Worm (Caenorhabditis elegans) whole organism, L3 larva: ENCODE data around the gene C01G6.2.

Experiments
- R02D3.7 ChIP-seq: fragments of 150-350 bp; optimal IDR thresholded peaks from 2 replicates; lab custom pipeline; 2014; ENCODE audit warnings: missing biosample characterization, missing genetic modification characterization
- ZK546.5 ChIP-seq: sonication (generic microtip); optimal IDR thresholded peaks from 2 replicates; lab custom pipeline; 2017; ENCODE audit warnings: missing biosample characterization, missing genetic modification characterization
- aly-2 ChIP-seq: fragments of 150-350 bp; optimal IDR thresholded peaks from 2 replicates; lab custom pipeline; 2014; ENCODE audit warnings: missing biosample characterization, missing genetic modification characterization
- ama-1 ChIP-seq: fragments of 150-350 bp; optimal IDR thresholded peaks from 2 replicates; lab custom pipeline; 2018
- ceh-16 ChIP-seq: sonication (generic microtip); optimal IDR thresholded peaks from 2 replicates; lab custom pipeline; 2017; ENCODE audit warnings: missing biosample characterization, missing genetic modification characterization
- ceh-28 ChIP-seq: fragments of 150-350 bp; optimal IDR thresholded peaks from 2 replicates; lab custom pipeline; 2014; ENCODE audit warnings: missing biosample characterization, missing genetic modification reagents, missing genetic modification characterization
- ceh-82 ChIP-seq: fragments of 150-350 bp; optimal IDR thresholded peaks from 2 replicates; lab custom pipeline; 2014; ENCODE audit warnings: missing biosample characterization, missing genetic modification characterization
- daf-12 ChIP-seq: fragments of 150-350 bp; optimal IDR thresholded peaks from 2 replicates; lab custom pipeline; 2014; ENCODE audit warnings: missing biosample characterization, missing genetic modification reagents, missing genetic modification characterization
- egl-5 ChIP-seq: fragments of 150-350 bp; optimal IDR thresholded peaks from 2 replicates; lab custom pipeline; 2017; ENCODE audit warnings: missing biosample characterization, missing genetic modification reagents, missing genetic modification characterization, inconsistent platforms
- elt-1 ChIP-seq: fragments of 150-350 bp; optimal IDR thresholded peaks from 2 replicates; lab custom pipeline; 2014; ENCODE audit warnings: missing biosample characterization, missing genetic modification characterization
- elt-3 ChIP-seq, 3 experiments: fragments of 150-350 bp in 1 of 3; sonication (generic microtip) in 2 of 3; optimal IDR thresholded peaks; 2 replicates in 2 of 3; 4 replicates in 1 of 3; lab custom pipeline; 2014 to 2017; ENCODE audit warnings: missing biosample characterization in 3 of 3, missing genetic modification characterization in 3 of 3
- eor-1 ChIP-seq, 2 experiments: fragments of 150-350 bp; optimal IDR thresholded peaks; 2 replicates each; lab custom pipeline; 2014 to 2018; ENCODE audit warnings: missing biosample characterization in 2 of 2, missing genetic modification characterization in 2 of 2
- fkh-10 ChIP-seq: sonication (generic microtip); optimal IDR thresholded peaks from 2 replicates; lab custom pipeline; 2017; ENCODE audit warnings: missing biosample characterization, missing genetic modification reagents, missing genetic modification characterization
- fkh-2 ChIP-seq: fragments of 150-350 bp; optimal IDR thresholded peaks from 2 replicates; lab custom pipeline; 2014; ENCODE audit warnings: missing biosample characterization, missing genetic modification reagents, missing genetic modification characterization
- fos-1 ChIP-seq: fragments of 150-350 bp; optimal IDR thresholded peaks from 2 replicates; lab custom pipeline; 2014; ENCODE audit warnings: missing biosample characterization, missing genetic modification characterization
- hmg-11 ChIP-seq: sonication (generic microtip); optimal IDR thresholded peaks from 2 replicates; lab custom pipeline; 2016; ENCODE audit warnings: missing genetic modification characterization, missing compliant biosample characterization
- jun-1 ChIP-seq: fragments of 150-350 bp; optimal IDR thresholded peaks from 2 replicates; lab custom pipeline; 2014; ENCODE audit warnings: missing biosample characterization, missing genetic modification reagents, missing genetic modification characterization
- lin-39 ChIP-seq: fragments of 150-350 bp; optimal IDR thresholded peaks from 2 replicates; lab custom pipeline; 2018; ENCODE audit warnings: missing biosample characterization, missing genetic modification reagents, missing genetic modification characterization
- lsy-12 ChIP-seq: sonication (generic microtip); optimal IDR thresholded peaks from 2 replicates; lab custom pipeline; 2016; ENCODE audit warnings: mild to moderate bottlenecking, missing genetic modification characterization, missing compliant biosample characterization
- mdl-1 ChIP-seq: fragments of 150-350 bp; optimal IDR thresholded peaks from 2 replicates; lab custom pipeline; 2014; ENCODE audit warnings: missing biosample characterization, missing genetic modification characterization
- mml-1 ChIP-seq: fragments of 150-350 bp; sonication (generic microtip); optimal IDR thresholded peaks from 3 replicates; lab custom pipeline; 2014; ENCODE audit warnings: missing biosample characterization, missing genetic modification characterization
- nhr-11 ChIP-seq: fragments of 150-350 bp; optimal IDR thresholded peaks from 2 replicates; lab custom pipeline; 2014; ENCODE audit warnings: missing biosample characterization, missing genetic modification characterization
- nhr-23 ChIP-seq: fragments of 150-350 bp; optimal IDR thresholded peaks from 2 replicates; lab custom pipeline; 2014; ENCODE audit warnings: missing biosample characterization, missing genetic modification reagents, missing genetic modification characterization
- nhr-237 ChIP-seq: fragments of 150-350 bp; optimal IDR thresholded peaks from 2 replicates; lab custom pipeline; 2014; ENCODE audit warnings: missing biosample characterization, missing genetic modification characterization
- nhr-25 ChIP-seq: sonication (generic microtip); optimal IDR thresholded peaks from 2 replicates; lab custom pipeline; 2017; ENCODE audit warnings: missing biosample characterization, missing genetic modification characterization
- nhr-43 ChIP-seq: sonication (generic microtip); optimal IDR thresholded peaks from 2 replicates; lab custom pipeline; 2016; ENCODE audit warnings: mild to moderate bottlenecking, missing genetic modification characterization, missing compliant biosample characterization; ENCODE audit not compliant: poor library complexity, severe bottlenecking
- nhr-76 ChIP-seq: fragments of 150-350 bp; sonication (generic microtip); optimal IDR thresholded peaks from 5 replicates; lab custom pipeline; 2014; ENCODE audit warnings: missing biosample characterization, missing genetic modification characterization
- nhr-77 ChIP-seq: fragments of 150-350 bp; optimal IDR thresholded peaks from 2 replicates; lab custom pipeline; 2014; ENCODE audit warnings: missing biosample characterization, missing genetic modification characterization
- pha-4 ChIP-seq: fragments of 150-350 bp; optimal IDR thresholded peaks from 2 replicates; lab custom pipeline; 2014; ENCODE audit warnings: missing biosample characterization, missing genetic modification reagents, missing genetic modification characterization
- sea-2 ChIP-seq: fragments of 150-350 bp; sonication (generic microtip); optimal IDR thresholded peaks from 4 replicates; lab custom pipeline; 2014; ENCODE audit warnings: missing biosample characterization, missing genetic modification reagents, missing genetic modification characterization
- skn-1 ChIP-seq: fragments of 150-350 bp; optimal IDR thresholded peaks from 2 replicates; lab custom pipeline; 2014; ENCODE audit warnings: missing biosample characterization, missing genetic modification characterization
- snpc-4 ChIP-seq: fragments of 150-350 bp; optimal IDR thresholded peaks from 2 replicates; lab custom pipeline; 2014; ENCODE audit warnings: missing biosample characterization, missing genetic modification characterization
- tbx-2 ChIP-seq: sonication (generic microtip); optimal IDR thresholded peaks from 2 replicates; lab custom pipeline; 2016; ENCODE audit warnings: mild to moderate bottlenecking, missing genetic modification characterization, missing compliant biosample characterization
- unc-39 ChIP-seq: sonication (generic microtip); optimal IDR thresholded peaks from 4 replicates; lab custom pipeline; 2017; ENCODE audit warnings: missing biosample characterization, missing genetic modification characterization
- unc-62 ChIP-seq: fragments of 150-350 bp; sonication (generic microtip); optimal IDR thresholded peaks from 4 replicates; lab custom pipeline; 2014; ENCODE audit warnings: missing biosample characterization, missing genetic modification reagents, missing genetic modification characterization
- ztf-11 ChIP-seq: fragments of 150-350 bp; optimal IDR thresholded peaks from 2 replicates; lab custom pipeline; 2014; ENCODE audit warnings: missing biosample characterization, missing genetic modification characterization
- ztf-4 ChIP-seq: fragments of 150-350 bp; optimal IDR thresholded peaks from 2 replicates; lab custom pipeline; 2014; ENCODE audit warnings: missing biosample characterization, missing genetic modification characterization

The C01G6.2 gene

DNA sequence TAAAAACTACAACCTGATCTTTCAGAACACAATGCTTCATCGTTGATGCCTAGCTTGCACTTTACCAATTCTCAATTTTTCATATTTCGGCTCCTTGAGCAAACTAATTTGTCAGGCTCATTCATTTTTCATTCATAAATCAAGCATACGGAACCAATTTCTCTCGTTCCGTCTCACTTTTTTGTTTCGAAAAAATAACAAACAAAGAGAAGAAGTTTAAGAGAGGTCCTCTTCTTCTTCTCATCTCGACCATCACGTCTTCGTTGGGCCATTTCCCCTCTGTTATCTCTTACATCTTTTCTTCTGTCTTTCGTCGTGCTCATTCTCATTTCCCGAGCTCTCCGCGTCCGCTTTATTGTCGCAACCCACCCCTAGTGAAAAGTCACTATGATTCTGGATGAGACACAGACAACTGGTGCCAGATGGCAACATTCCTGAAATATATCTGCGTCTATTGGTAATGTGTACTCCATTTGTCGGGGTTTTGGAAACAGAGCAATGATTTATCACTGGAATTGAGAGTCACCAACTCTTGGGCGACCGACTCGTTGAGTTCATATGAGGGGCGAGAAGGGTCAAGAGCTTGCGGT, 2.1 kb upstream of the C01G6.2 start (continued):
- TF ChIP-seq eor-1 (tag; optimal IDR thresholded peaks at IDR 0.05; lab: Kevin White, UChicago) (no peak), ztf-4 (tag; lab: Kevin White, UChicago) (no peak), fkh-2 (tag; lab: Kevin White, UChicago) (no peak), jun-1 (tag; lab: Kevin White, UChicago) (no peak), hmg-11 (tag; lab: Kevin White, UChicago) (no peak), nhr-43 (tag; lab: Kevin White, UChicago) (no peak)

DNA sequence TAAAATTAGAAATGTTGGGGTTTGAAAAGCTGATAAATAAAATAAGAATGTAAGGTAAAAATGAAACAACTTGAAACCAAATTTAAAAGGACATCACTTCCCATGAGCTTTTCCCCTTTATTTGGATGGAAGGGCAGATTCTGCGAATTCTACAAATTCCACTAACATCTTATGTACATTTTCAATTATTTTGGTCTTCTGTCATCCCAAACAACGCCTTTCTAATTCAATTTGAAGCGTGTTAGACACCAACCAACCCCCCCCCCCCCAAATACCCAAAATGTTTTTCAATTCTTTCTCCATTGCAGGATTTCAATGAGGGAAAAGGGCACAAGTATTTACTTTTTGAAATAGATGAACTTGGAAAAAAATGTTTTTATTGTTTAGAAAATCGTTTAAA, 1.1 kb upstream of the C01G6.2 start:
- no peak for TF ChIP-seq fkh-10 (GFP tag; lab: Kevin White, UChicago)
- TF ChIP-seq mml-1, result no peak
- TF ChIP-seq ztf-11 (tag; lab: Kevin White, UChicago), result no peak
- no peak for TF ChIP-seq jun-1 (tag; lab: Kevin White, UChicago)
- TF ChIP-seq lsy-12 (tag; lab: Kevin White, UChicago), result no peak
- no peak for TF ChIP-seq ceh-28 (tag; lab: Kevin White, UChicago)
- TF ChIP-seq nhr-11 (tag; lab: Kevin White, UChicago), result no peak
- TF ChIP-seq ama-1 (lab: Kevin White, UChicago), result no peak
- no peak for TF ChIP-seq nhr-76 (tag; lab: Kevin White, UChicago)
- no peak for TF ChIP-seq aly-2 (tag; lab: Kevin White, UChicago)
- no peak for TF ChIP-seq nhr-77
- no peak for TF ChIP-seq eor-1 (tag; optimal IDR thresholded peaks at IDR 0.05; lab: Kevin White, UChicago)
- no peak for TF ChIP-seq fos-1 (tag; lab: Kevin White, UChicago)
- no peak for TF ChIP-seq elt-1 (tag; lab: Kevin White, UChicago)
- TF ChIP-seq mdl-1 (tag; lab: Kevin White, UChicago), result no peak

DNA sequence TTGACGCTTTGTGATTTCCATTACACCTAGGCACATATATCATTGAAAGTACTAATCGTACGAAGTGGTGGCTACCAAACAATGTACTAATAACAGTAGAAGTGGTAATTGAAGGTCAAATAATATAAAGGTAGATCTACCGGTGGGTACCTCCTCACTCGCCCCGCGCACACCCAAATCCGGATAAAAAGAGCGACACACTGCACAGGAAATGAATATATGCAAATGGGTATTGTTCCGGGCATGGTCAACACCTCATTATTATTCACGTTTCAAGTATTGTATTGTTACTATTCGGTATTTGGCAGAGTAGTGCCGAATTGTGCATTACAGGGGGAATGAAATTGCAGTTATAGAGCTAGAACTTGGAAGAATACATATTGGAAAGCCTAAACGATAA, 603 bp upstream of the C01G6.2 start:
- TF ChIP-seq ztf-11 (tag; lab: Kevin White, UChicago) (no peak), ceh-28 (tag; lab: Kevin White, UChicago) (no peak), sea-2 (GFP tag; lab: Kevin White, UChicago) (no peak), skn-1 (tag; lab: Kevin White, UChicago) (no peak), mdl-1 (tag; lab: Kevin White, UChicago) (no peak), ceh-82 (tag; lab: Kevin White, UChicago) (no peak), unc-62 (GFP tag; lab: Kevin White, UChicago) (no peak), unc-39 (tag; lab: Kevin White, UChicago) (no peak), nhr-76 (tag; lab: Kevin White, UChicago) (no peak), ceh-16 (tag; lab: Kevin White, UChicago) (no peak), ZK546.5 (tag; lab: Kevin White, UChicago) (no peak), nhr-43 (tag; lab: Kevin White, UChicago) (no peak), snpc-4 (no peak), jun-1 (tag; lab: Kevin White, UChicago) (no peak), nhr-237 (tag; lab: Kevin White, UChicago) (no peak), nhr-11 (tag; lab: Kevin White, UChicago) (no peak), elt-1 (tag; lab: Kevin White, UChicago) (no peak), R02D3.7 (tag; lab: Kevin White, UChicago) (no peak), fkh-10 (GFP tag; lab: Kevin White, UChicago) (no peak), lin-39 (tag; lab: Kevin White, UChicago) (no peak)
- TF ChIP-seq, all 47 proteins: peak for 0

DNA sequence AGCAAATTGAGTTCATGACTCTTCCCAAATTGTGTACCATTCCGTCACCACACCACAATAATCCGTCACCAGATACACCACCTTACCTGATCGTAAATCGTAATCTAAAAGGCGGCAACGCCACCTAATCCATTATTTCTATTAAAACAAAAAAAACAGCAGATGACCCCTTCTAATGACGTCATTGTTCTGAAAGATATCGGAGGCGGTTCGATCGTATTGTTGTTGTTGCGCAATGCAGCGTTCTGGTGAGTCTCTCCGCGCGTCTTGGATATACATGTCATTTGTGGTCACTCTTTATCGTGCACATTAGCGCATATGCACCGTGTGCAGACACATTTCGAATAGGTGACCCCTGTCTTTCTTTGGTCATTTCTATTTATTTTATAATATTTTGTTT, 2.1 kb downstream of the C01G6.2 start:
- TF ChIP-seq elt-3 (tag; optimal IDR thresholded peaks at IDR 0.05; lab: Kevin White, UChicago), result no peak
- no peak for TF ChIP-seq aly-2 (tag; lab: Kevin White, UChicago)
- TF ChIP-seq nhr-23 (tag; lab: Kevin White, UChicago), result no peak
- no peak for TF ChIP-seq egl-5
- TF ChIP-seq daf-12, result no peak
- no peak for TF ChIP-seq tbx-2 (tag; lab: Kevin White, UChicago)
- TF ChIP-seq unc-39 (tag; lab: Kevin White, UChicago), result no peak
- TF ChIP-seq mdl-1 (tag; lab: Kevin White, UChicago), result no peak
- TF ChIP-seq unc-62 (GFP tag; lab: Kevin White, UChicago), result no peak
- no peak for TF ChIP-seq nhr-25 (tag; lab: Kevin White, UChicago)
- no peak for TF ChIP-seq pha-4 (tag; lab: Kevin White, UChicago)
